Fruit fly (Drosophila melanogaster) S2 (cell line): Measurements from ENCODE around the gene CG32599.

Source experiments
- CG8478 ChIP-seq: fragments of >200 bp; optimal IDR thresholded peaks from 2 replicates; lab custom pipeline; 2018
- CTCF ChIP-seq, 2 experiments: fragments of >200 bp; optimal IDR thresholded peaks; 2 replicates each; lab custom pipeline; 2018

Gene CG32599

DNA sequence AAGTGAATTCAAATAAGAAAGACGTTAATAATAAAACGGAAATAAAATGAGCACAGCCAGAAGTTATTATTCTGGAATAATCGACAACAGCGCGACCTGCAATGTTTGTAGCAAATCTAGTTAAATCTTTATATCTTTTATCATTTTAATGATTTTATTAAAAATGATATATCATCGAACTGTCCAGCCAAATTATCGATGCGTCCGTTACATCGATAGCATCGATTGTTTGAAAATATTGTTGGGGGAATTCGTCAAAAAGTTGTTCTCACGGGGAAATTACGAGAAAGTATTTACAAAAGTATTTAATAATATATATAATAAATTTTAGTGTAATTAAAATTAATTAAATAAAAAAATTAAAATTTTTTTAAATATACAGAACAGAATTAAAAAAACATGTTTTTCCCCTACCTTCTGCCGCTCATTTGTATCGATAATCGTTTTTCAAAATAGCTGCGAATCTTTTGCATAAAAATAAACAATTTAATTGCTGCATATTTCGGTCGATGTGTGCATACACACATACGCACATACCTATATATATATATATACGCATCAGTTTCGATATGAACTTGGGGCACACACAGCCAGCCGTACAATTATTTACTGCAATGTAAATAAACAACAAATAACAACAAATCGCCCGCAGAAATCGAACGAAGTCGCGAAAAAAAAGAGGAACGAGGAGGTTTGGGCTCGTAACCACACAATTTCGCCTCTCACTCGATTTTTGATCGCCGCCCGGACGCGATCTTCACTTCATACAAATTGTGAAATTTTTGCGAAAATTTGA, at the start of gene CG32599:
TSS of gene CG32599 (plus strand) at position 746 of the 796 bp plus-strand sequence.
- TF ChIP-seq CTCF (optimal IDR thresholded peaks at IDR 0.05; lab: Kevin White, UChicago) (no peak), CG8478 (no peak)

DNA sequence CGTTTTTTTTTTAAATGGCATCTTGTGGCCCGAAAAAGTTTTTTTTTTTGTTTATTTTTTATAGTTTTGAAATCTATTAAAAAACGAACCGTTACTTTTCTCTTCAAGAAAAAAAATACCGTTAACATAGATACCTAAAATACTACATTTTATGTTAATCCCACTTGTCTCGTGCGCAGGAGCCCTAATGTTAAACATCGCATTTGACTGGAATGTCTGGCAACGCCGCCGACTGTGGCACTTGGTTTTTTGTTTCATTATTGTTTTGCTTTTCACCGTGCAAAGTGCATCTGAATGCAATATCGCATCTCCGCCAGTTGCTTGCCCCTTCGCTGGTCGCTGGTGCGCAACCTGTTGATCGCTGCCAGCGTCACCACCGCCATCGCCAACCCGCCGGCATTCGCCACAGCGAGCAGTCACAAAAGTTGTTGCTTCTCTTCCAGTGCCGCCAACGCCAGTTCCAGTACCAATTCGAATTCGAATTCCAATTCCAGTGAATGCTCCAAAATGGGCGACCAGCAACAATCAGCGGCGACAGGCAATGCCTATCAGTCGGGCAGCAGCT, 43.4 kb upstream of the CG32599 start, which contains the start of gene CG11590:
TSS of gene CG11590 (plus strand) at position 212 of the 565 bp plus-strand sequence.
- TF ChIP-seq CTCF (optimal IDR thresholded peaks at IDR 0.05; lab: Kevin White, UChicago) (no peak), CG8478 (no peak)

DNA sequence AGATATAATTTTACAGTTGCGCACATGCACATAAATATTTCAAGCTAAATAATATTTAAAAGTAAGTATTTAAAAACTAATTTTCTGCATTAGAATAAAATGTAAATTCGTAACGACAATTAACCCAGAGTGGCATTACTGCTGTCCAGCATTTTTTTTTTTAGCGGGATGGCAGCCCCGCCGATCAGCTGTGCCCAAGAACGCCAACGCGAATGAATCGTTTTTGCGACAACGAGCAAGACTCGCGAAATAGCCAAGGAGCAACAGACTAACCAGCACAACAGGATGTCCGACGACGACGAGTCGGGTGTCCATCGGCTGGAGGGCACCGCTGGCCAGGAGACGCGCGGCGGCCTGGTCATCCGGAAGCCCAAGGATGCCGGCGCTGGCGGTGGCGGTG, 42.3 kb upstream of the CG32599 start, which contains the start of gene Prp16:
TSS of gene Prp16 (plus strand) at position 185 of the 400 bp plus-strand sequence.
- no peak for TF ChIP-seq CTCF (optimal IDR thresholded peaks at IDR 0.05; lab: Kevin White, UChicago)
- TF ChIP-seq CG8478 = no peak

DNA sequence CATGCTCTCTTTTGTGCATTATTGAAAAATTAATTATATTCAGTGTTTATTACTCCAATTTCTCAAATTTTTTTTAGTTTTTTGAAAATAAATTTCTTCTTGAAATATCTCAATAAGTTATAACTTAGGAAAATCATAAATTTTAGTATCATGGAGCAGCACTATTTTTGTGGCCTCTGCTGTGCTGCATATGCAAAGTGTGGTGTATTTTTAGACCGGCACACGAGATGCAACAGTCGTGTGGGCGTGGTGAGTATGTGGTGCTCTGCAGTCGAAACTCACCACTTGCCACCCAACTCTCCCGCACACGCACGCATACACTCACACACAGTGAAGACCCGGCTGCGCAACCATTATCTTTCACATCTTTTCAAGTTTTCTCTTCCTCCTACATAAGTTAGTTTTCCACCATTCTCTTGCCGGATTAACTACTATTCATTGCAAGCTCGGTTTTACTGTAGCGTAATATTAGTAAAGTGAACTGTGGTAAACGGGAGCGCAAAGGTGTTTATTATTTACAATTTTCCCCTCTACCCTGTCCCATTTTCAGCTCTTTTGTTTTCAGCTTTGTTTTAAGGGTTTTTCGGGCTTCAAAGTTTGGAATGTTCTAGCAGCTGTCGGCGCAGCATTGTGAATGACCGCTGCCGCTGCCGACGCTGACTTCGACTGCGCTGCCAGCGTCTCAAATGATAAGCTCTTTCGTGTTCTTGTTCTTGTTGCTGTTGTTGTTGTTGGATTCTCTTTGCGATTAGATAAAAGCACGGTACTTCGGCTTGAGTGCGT, 34.9 kb upstream of the CG32599 start:
- TF ChIP-seq CTCF (optimal IDR thresholded peaks at IDR 0.05; lab: Kevin White, UChicago) (no peak), CG8478 (no peak)

DNA sequence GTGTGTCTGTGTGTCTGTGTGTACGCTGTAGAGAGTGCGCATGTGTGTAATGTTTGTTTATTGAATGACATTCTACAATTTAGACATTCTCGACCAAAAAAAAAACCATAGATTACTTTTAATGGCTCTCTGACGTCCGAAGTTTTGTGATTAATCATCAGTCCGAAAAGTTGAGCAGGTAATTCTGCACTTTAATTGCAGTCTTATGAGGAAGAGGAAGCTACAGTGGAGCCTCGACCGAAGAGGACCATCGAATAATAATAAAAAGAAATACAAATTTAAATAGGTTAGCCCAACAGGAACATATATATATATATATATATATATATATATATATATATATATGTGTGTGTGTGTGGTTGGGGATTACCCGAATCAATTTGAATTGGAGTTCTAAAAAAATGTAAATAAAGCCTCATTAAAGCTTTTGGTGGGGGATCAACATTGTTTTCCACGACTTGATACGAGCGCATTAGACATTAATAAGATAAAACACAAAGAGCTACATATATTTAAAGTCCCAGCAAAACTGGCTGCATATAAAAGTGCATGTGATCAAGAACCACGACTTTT, 34.2 kb upstream of the CG32599 start:
- TF ChIP-seq CTCF (optimal IDR thresholded peaks at IDR 0.05; lab: Kevin White, UChicago) (no peak), CG8478 (no peak)

DNA sequence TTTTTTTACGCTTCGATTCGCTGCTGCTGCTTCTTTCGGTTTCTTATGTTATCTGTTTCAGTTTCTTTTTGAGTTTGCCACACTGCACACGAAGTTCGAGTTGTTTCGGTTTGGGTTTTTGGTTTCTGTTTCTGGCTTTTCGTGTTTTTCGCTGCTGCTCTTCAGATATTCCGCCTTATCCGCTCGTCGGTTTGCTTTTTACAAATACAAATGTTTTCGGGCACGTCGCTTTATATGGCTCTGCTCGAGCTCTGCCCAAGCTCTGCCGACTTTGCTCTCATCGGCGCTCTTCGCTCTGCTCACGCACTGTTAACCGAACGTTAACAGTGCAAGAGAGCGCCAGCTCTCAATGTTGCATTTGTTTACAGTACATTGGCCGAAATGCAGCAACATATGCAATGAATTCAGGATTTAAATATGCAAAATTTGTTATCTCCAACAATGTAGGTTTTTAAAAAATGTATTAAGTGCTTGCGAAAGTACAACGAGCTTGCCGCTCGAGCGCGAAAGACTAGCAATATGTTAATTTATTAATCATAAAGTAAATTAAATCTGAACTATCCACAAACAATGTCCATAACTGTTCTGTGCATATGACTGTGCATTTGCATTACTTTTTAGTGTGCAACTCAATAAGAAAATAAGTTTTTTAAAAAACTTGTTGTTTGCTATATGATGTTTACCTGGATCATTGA, 32.1 kb upstream of the CG32599 start:
- TF ChIP-seq CTCF (optimal IDR thresholded peaks at IDR 0.05; lab: Kevin White, UChicago) (no peak), CG8478 (no peak)

DNA sequence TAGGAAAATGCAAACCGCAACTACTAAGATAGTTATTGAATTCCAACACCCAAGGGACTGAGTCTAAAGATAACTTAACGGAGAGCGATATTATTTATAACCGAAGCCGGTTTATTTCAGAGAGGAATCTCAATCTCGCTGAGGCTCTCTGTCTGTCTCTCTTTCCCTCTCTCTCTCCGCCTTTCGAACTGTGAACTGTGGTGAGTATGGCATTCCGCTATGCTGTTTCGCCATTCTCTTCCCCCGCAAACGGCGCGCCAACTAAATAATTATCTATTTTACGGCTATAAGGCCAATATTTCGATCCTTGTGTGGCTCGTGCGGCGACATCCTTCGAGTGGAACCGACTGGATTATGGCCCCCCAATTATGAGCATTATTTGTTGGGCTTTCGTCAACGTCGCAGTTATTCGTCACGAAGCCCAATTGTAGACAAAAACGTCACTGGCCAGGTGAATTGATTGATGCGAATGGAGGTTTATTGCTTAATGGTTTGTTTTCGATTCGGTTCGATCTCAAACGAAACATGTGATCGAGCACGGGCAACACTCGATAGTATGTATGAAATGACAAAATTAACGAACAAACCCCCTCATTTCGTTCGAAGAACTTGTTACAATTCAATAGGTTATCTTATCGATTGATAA, 31.2 kb upstream of the CG32599 start:
- no peak for TF ChIP-seq CTCF (optimal IDR thresholded peaks at IDR 0.05; lab: Kevin White, UChicago)
- TF ChIP-seq CG8478 = no peak

DNA sequence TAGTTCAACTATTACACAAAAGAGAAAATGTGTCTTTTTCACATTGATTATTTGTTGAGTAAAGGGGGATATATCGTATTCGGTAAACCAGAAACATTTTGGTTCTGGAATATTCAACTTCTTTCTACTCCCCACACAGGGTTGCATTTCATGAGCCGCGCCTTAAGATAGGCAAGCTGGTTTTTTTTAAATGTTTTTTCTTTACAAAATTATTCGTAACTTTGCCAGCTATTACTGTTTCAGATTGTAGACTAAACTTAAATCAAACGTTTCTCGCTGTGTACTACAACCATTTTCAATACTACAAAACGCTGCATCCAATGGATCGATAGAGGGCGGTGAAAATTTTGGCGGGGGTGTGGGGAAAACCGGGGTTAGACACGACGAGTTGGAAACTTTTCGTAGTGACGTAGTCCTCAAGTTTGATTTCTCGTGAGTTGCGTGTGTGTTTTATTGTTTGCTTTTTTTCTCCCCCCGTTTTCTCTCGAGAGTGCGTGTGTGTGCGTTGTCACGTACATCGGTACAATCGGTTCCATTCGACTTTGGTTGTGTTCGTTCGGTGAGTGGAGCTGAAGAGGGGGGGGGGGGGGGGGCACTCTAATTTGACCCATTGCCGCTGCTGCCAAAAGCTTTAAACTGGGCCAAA, 29.9 kb upstream of the CG32599 start:
- TF ChIP-seq CG8478 (no peak), CTCF (optimal IDR thresholded peaks at IDR 0.05; lab: Kevin White, UChicago) (no peak)

DNA sequence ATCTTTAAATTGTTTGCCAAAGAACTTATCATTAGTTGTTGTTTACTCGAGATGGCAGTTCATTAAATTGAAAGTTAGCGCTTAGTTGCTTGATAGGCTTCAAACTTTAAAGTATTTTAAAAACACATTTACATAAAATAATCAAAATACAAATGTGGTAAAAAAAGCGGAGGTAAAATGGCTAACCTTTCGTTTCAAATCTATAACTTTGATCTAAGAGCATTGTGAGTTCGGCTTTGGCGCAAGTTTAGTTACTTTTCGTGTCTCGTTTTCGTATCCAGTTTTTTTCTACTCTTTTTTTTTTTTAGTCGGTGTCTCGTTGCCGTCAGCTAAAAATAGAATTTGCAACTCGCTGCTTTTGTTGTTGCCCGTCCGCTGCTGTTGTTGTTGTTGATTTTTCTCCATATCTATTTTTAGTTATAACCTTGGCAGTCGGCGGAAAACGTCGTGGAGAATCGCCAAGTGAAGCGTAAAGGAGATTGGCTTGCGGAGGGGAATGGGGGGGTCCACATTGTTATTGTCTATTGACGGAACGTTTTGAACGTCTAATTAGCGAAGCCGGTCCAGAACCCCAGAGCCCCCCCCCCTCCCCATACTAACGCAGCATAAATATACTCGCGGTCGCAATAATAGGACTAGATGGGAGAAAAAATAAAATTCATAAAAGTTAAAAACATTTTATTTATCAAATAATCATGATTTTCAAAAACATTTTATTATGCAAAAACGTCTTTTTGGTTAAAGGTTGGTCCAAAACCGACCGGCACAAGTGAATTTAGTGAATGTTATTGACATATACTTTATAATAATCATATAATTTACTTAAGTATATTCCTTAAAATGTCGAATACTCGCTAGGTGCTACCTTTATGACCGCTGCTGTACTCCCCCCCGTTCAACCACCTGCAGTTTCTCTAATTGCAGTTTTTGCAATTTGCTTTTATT, 28.7 kb upstream of the CG32599 start:
- TF ChIP-seq CG8478 = no peak
- TF ChIP-seq CTCF (optimal IDR thresholded peaks at IDR 0.05; lab: Kevin White, UChicago) = no peak

DNA sequence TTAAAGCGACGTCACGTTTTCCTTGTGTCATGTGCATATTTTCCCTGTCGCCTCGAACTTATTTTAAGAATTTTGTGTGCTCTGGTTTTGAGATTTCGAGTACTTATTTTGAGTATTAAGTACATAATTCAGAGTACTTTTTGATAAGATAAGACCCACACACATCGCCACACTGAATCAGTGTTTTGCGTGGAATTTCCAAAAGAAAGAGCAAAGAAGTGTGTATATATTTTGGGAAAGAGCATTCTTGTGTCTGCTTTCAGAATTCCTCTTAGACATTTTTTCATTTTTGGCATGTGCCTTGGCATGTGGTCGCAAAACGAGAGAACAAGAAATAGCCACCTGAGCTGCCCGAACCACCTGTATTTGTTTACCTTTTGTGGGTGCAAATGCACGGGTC, 27.7 kb upstream of the CG32599 start:
- TF ChIP-seq CG8478 = no peak
- no peak for TF ChIP-seq CTCF (optimal IDR thresholded peaks at IDR 0.05; lab: Kevin White, UChicago)

DNA sequence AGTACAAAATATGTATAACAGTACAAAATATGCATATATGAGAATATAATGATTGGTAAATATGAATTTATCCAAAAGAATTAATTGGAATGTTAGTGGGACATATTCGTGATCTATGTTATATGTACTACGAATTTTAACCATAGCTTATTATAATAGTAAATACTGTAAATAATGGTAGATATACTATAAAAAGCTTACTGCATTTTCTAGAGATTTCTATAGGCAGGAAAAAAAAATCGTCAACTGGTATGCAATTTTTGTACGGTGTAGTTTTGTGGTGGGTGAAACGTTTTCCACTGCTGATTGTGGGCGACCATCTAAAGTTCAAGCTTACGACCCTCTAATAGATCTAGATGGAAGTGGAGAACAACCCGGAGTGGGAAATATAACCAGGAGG, 26.6 kb upstream of the CG32599 start:
- no peak for TF ChIP-seq CTCF (optimal IDR thresholded peaks at IDR 0.05; lab: Kevin White, UChicago)
- TF ChIP-seq CG8478 = no peak

DNA sequence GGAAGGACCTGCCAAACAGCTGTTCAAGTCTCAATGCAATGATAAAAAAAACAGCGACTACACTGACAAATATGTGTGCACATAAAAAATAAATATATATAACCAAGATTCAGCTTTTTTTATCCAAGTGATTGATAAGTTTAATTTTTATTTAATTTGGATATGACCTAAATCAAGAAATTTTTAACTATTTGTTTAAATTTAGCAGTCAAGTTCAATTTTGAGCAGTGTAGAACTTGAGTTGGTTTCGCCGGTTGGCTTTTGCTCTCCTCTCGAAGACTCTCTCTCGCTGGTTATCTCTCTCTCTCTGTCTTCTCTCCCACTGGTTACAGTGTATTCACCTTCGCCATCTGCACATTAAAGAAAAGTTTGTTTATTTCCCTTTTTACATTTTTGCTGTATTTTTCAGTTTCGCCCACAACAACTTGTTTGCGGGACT, 25.4 kb upstream of the CG32599 start:
- TF ChIP-seq CTCF (optimal IDR thresholded peaks at IDR 0.05; lab: Kevin White, UChicago) = no peak
- TF ChIP-seq CG8478 = no peak

DNA sequence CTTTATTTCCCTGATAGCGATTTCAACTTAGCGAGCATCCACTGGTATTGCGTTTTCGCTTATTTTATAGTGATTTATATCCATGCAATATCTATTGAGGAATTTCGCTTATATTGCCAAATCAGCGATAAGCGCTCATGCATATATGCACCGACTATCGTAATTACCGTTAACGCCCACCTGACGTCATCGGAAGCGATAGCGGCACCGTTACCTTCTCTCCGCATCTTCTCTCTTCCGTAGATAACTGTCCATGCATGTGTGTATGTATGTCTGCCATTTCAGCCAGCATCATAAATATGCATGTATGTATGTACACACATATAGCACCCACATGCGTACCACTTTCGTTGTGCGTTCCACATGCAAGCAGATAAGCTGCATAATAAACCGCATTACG, 22.3 kb upstream of the CG32599 start:
- TF ChIP-seq CTCF (optimal IDR thresholded peaks at IDR 0.05; lab: Kevin White, UChicago) (no peak), CG8478 (no peak)
